Worm (Caenorhabditis elegans): ENCODE results near the gene glo-1.

The glo-1 gene

DNA sequence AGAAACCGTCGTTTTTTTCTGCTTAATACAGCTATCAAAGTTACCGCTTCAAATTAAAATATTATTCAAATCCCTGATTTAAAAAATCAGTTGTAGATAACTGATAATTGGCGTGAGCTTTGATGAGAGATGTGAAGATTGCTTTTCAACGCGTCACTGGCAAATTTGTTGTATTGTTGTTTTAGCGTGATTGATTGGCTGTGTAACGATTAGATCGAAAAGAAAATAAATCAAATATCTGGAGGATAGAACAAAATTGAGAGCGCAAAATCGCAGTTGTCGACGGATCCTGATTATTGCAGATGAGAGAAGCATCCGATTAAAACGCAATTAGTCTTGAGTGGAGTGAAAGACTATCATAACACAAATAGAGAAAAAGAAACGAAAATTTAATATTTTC lies 41.1 kb downstream of the glo-1 start:
- TF ChIP-seq unc-62 (GFP tag; optimal IDR thresholded peaks at IDR 0.05 in 1 of 2) (peak in 1 of 2 experiments; percentile 47), unc-62 (tag; optimal IDR thresholded peaks at IDR 0.05) (no peak), daf-16 (GFP tag; optimal IDR thresholded peaks at IDR 0.05) (peak in 1 of 2 experiments; percentile 30), daf-16 (tag; optimal IDR thresholded peaks at IDR 0.05) (no peak), duxl-1 (tag; optimal IDR thresholded peaks at IDR 0.05; ENCODE audit: poor library complexity) (no peak)

DNA sequence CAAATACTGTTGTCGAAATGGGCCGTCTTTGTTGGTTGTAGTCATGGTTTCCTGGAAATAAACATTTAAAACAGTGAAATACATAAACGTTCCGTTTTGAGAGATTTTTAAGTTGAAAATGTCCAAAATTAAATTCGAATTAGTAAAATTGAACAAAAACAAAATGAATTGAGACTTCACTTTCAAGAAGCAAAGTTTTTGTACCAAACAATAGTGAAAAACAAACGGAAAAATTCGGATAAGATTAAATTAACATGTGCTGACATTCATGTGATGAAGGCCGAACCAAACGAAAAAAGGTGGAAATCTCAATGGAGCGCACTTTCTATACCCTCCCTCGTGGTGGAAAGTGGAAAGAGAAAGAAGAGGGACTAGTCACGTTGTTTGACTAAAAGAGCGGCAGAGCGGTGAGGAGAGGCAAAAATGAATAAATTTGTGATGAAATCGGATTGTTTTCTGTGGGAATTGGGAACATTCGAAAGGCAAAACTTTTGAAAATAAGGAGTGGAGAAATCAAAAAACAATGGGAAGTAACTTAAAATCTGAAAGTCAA lies 43.9 kb downstream of the glo-1 start, which contains the start of gene ipla-2:
ipla-2 (minus strand) TSS at position 51 of the 553 bp plus-strand sequence.
- TF ChIP-seq fkh-10 (GFP tag; optimal IDR thresholded peaks at IDR 0.05) (peak; percentile 85), daf-12 (tag; optimal IDR thresholded peaks at IDR 0.05) (no peak), T20F7.1 (GFP tag; optimal IDR thresholded peaks at IDR 0.05) (peak; percentile 17), nhr-11 (tag; optimal IDR thresholded peaks at IDR 0.05) (peak; percentile 83), hif-1 (tag; optimal IDR thresholded peaks at IDR 0.05) (peak in 1 of 2 experiments; percentile 61), nhr-28 (tag; optimal IDR thresholded peaks at IDR 0.05) (peak; percentile 46), aha-1 (tag) (peak; percentile 97), pha-4 (GFP tag; IDR thresholded peaks at IDR 0.05) (no peak), pha-4 (tag; optimal IDR thresholded peaks at IDR 0.05) (peak; percentile 64), ZK337.2 (GFP tag; IDR thresholded peaks at IDR 0.05) (no peak), nhr-77 (tag; optimal IDR thresholded peaks at IDR 0.05) (peak; percentile 34), F37D6.2 (tag; optimal IDR thresholded peaks at IDR 0.05) (peak; percentile 23), arid-1 (GFP tag; conservative IDR thresholded peaks at IDR 0.05) (no peak), nhr-6 (tag; optimal IDR thresholded peaks at IDR 0.05) (peak; percentile 67), R02D3.7 (tag; optimal IDR thresholded peaks at IDR 0.05) (no peak), hlh-30 (tag; optimal IDR thresholded peaks at IDR 0.05; ENCODE audit: insufficient read depth) (peak; percentile 100), dmd-6 (GFP tag; IDR thresholded peaks at IDR 0.05) (peak; percentile 57), lsy-2 (tag; optimal IDR thresholded peaks at IDR 0.05) (peak; percentile 23 to 78), dve-1 (tag; optimal IDR thresholded peaks at IDR 0.05; ENCODE audit: insufficient read depth) (peak; percentile 72), hlh-11 (tag; optimal IDR thresholded peaks at IDR 0.05) (peak; percentile 82), ctbp-1 (GFP tag; IDR thresholded peaks at IDR 0.05) (peak; percentile 27; the same call in 1 of the 2 replicates), lir-3 (tag; optimal IDR thresholded peaks at IDR 0.05) (no peak), hmg-1.1 (GFP tag; IDR thresholded peaks at IDR 0.05) (peak; percentile 64), ztf-7 (tag; optimal IDR thresholded peaks at IDR 0.05) (peak; percentile 32), mdl-1 (tag; optimal IDR thresholded peaks at IDR 0.05) (peak; percentile 58 to 96), unc-62 (GFP tag; optimal IDR thresholded peaks at IDR 0.05 in 1 of 2) (no peak), unc-62 (tag; optimal IDR thresholded peaks at IDR 0.05) (no peak), dpl-1 (GFP tag; optimal IDR thresholded peaks at IDR 0.05) (peak; percentile 45), mes-2 (tag; optimal IDR thresholded peaks at IDR 0.05; ENCODE audit: poor library complexity, severe bottlenecking) (peak; percentile 75), rbr-2 (tag; optimal IDR thresholded peaks at IDR 0.05) (peak; percentile 48), ces-1 (GFP tag; optimal IDR thresholded peaks at IDR 0.05) (peak; percentile 43), madf-9 (GFP tag; conservative IDR thresholded peaks at IDR 0.05) (0 out of 2 replicates have a peak, but pooled peaks have one; percentile 38), mxl-3 (GFP tag; optimal IDR thresholded peaks at IDR 0.05) (peak; percentile 95), daf-16 (GFP tag; optimal IDR thresholded peaks at IDR 0.05) (no peak), daf-16 (tag; optimal IDR thresholded peaks at IDR 0.05) (peak; percentile 34), lin-38 (GFP tag; IDR thresholded peaks at IDR 0.05) (peak; percentile 86), ceh-62 (tag; optimal IDR thresholded peaks at IDR 0.05) (no peak)

ce11 chrX:9832370-9832769 lies 49.6 kb downstream of the glo-1 start:
- TF ChIP-seq mdt-29 (GFP tag; IDR thresholded peaks at IDR 0.05) (no peak), F10B5.3 (tag; optimal IDR thresholded peaks at IDR 0.05) (no peak), ceh-82 (tag; optimal IDR thresholded peaks at IDR 0.05) (no peak), nhr-28 (tag; optimal IDR thresholded peaks at IDR 0.05) (no peak), lin-38 (GFP tag; IDR thresholded peaks at IDR 0.05) (no peak), nhr-48 (tag; optimal IDR thresholded peaks at IDR 0.05) (no peak), hlh-30 (tag; optimal IDR thresholded peaks at IDR 0.05; ENCODE audit: insufficient read depth) (peak; percentile 20), duxl-1 (tag; optimal IDR thresholded peaks at IDR 0.05; ENCODE audit: poor library complexity) (no peak), daf-16 (GFP tag; optimal IDR thresholded peaks at IDR 0.05) (no peak), daf-16 (tag; optimal IDR thresholded peaks at IDR 0.05) (no peak), mes-2 (tag; optimal IDR thresholded peaks at IDR 0.05; ENCODE audit: poor library complexity, severe bottlenecking) (no peak), spr-1 (tag; optimal IDR thresholded peaks at IDR 0.05) (no peak), nhr-11 (tag; optimal IDR thresholded peaks at IDR 0.05) (peak; percentile 28), ztf-7 (tag; optimal IDR thresholded peaks at IDR 0.05) (no peak), spr-3 (GFP tag; optimal IDR thresholded peaks at IDR 0.05) (no peak), nhr-10 (tag; optimal IDR thresholded peaks at IDR 0.05) (no peak), zag-1 (tag; optimal IDR thresholded peaks at IDR 0.05) (no peak), hlh-11 (tag; optimal IDR thresholded peaks at IDR 0.05) (peak; percentile 41), aha-1 (tag) (peak; percentile 14), ctbp-1 (GFP tag; IDR thresholded peaks at IDR 0.05) (no peak; the same call in 1 of the 2 replicates), zfp-3 (GFP tag; conservative IDR thresholded peaks at IDR 0.05) (no peak)
